Worm (Caenorhabditis elegans) whole organism, young adult: ENCODE data around the gene spig-3.

Experiments used
- F33H1.4 ChIP-seq: fragments of 200-800 bp; sonication (Bioruptor generic); IDR thresholded peaks from 2 replicates; pipeline ENCODE4 v1.3.6; 2022; ENCODE audit warnings: missing genetic modification reagents, missing genetic modification characterization, missing compliant biosample characterization
- ama-1 ChIP-seq, 3 experiments: fragments of 150-350 bp in 1 of 3; sonication (generic microtip) in 2 of 3; optimal IDR thresholded peaks; 2 replicates each; lab custom pipeline; 2014 to 2018; ENCODE audit warnings: missing biosample characterization in 2 of 3, missing genetic modification characterization in 2 of 3, missing genetic modification reagents in 2 of 3
- aptf-2 ChIP-seq: fragments of 200-800 bp; sonication (Bioruptor generic); conservative IDR thresholded peaks from 2 replicates; pipeline ENCODE4 v1.3.6; 2022; ENCODE audit warnings: missing genetic modification reagents, missing genetic modification characterization, missing compliant biosample characterization
- atf-7 ChIP-seq: sonication (generic microtip); optimal IDR thresholded peaks from 2 replicates; lab custom pipeline; 2017; ENCODE audit warnings: mild to moderate bottlenecking, missing genetic modification characterization, missing compliant biosample characterization
- hlh-26 ChIP-seq: fragments of 200-800 bp; sonication (Bioruptor generic); conservative IDR thresholded peaks from 2 replicates; pipeline ENCODE4 v1.3.6; 2022; ENCODE audit warnings: missing genetic modification reagents, missing genetic modification characterization, missing compliant biosample characterization
- mel-28 ChIP-seq: sonication (generic microtip); optimal IDR thresholded peaks from 2 replicates; lab custom pipeline; 2016; ENCODE audit warnings: borderline replicate concordance, mild to moderate bottlenecking, missing genetic modification characterization, missing compliant biosample characterization
- mxl-1 ChIP-seq: sonication (generic microtip); optimal IDR thresholded peaks from 2 replicates; lab custom pipeline; 2016; ENCODE audit warnings: missing genetic modification characterization, missing compliant biosample characterization
- nhr-120 ChIP-seq: fragments of 200-800 bp; sonication (Bioruptor generic); IDR thresholded peaks from 2 replicates; pipeline ENCODE4 v1.3.6; 2022; ENCODE audit warnings: missing genetic modification characterization, missing compliant biosample characterization
- nhr-90 ChIP-seq: sonication (generic microtip); optimal IDR thresholded peaks from 2 replicates; lab custom pipeline; 2016; ENCODE audit warnings: missing genotype, mild to moderate bottlenecking, missing genetic modification characterization, missing compliant biosample characterization
- rec-8 ChIP-seq, 2 experiments: sonication (generic microtip); optimal IDR thresholded peaks; 2 replicates each; lab custom pipeline; 2016; ENCODE audit warnings: mild to moderate bottlenecking in 2 of 2, missing genetic modification characterization in 2 of 2, missing genetic modification reagents in 2 of 2, missing genotype in 2 of 2, missing biosample characterization in 1 of 2, missing compliant biosample characterization in 1 of 2, moderate library complexity in 1 of 2
- ztf-28 ChIP-seq: fragments of 200-800 bp; sonication (Bioruptor generic); IDR thresholded peaks from 2 replicates; pipeline ENCODE4 v1.3.6; 2022; ENCODE audit warnings: missing genetic modification reagents, missing genetic modification characterization, missing compliant biosample characterization

- TF ChIP-seq hlh-26 (GFP tag; lab: Robert Waterston, UW) (no peak), rec-8 (tag; optimal IDR thresholded peaks at IDR 0.05; lab: Kevin White, UChicago) (no peak), atf-7 (tag; lab: Kevin White, UChicago) (no peak), ztf-28 (GFP tag; lab: Robert Waterston, UW) (no peak), mxl-1 (tag; lab: Kevin White, UChicago) (no peak), mel-28 (no peak), aptf-2 (no peak), ama-1 (optimal IDR thresholded peaks at IDR 0.05; lab: Kevin White, UChicago) (no peak), ama-1 (GFP tag; optimal IDR thresholded peaks at IDR 0.05; lab: Kevin White, UChicago) (no peak), F33H1.4 (no peak), nhr-120 (GFP tag; lab: Robert Waterston, UW) (no peak), nhr-90 (tag; lab: Kevin White, UChicago) (no peak)
These were observed 28.7 kb downstream of the spig-3 start, which contains the start of gene F40G12.5 for ce11 chrV:14270729-14271128.
